Worm (Caenorhabditis elegans): ENCODE data around the gene B0244.6.

B0244.6 gene

ce11 chrIII:5730041-5730440, 7.8 kb upstream of the B0244.6 start:
- TF ChIP-seq unc-62 (GFP tag; optimal IDR thresholded peaks at IDR 0.05), result no peak
- no peak for TF ChIP-seq nhr-77 (tag; optimal IDR thresholded peaks at IDR 0.05)
- TF ChIP-seq lin-15B (tag; optimal IDR thresholded peaks at IDR 0.05), result no peak
- no peak for TF ChIP-seq ceh-28 (tag; optimal IDR thresholded peaks at IDR 0.05)
- no peak for TF ChIP-seq ama-1 (optimal IDR thresholded peaks at IDR 0.05)
- no peak for TF ChIP-seq ceh-9 (tag; optimal IDR thresholded peaks at IDR 0.05)
- TF ChIP-seq skn-1 (tag; optimal IDR thresholded peaks at IDR 0.05), result no peak
- no peak for TF ChIP-seq ztf-11 (tag; optimal IDR thresholded peaks at IDR 0.05)
- TF ChIP-seq lsy-12 (tag; optimal IDR thresholded peaks at IDR 0.05), result no peak
- TF ChIP-seq R02D3.7 (tag; optimal IDR thresholded peaks at IDR 0.05), result no peak
- no peak for TF ChIP-seq elt-1 (tag; optimal IDR thresholded peaks at IDR 0.05)
- TF ChIP-seq nhr-25 (tag; optimal IDR thresholded peaks at IDR 0.05), result no peak
- no peak for TF ChIP-seq hmg-11 (tag; optimal IDR thresholded peaks at IDR 0.05)
- TF ChIP-seq mdl-1 (tag; optimal IDR thresholded peaks at IDR 0.05), result no peak
- no peak for TF ChIP-seq egl-27 (tag; optimal IDR thresholded peaks at IDR 0.05)
- no peak for TF ChIP-seq nhr-43 (tag; optimal IDR thresholded peaks at IDR 0.05; ENCODE audit: poor library complexity, severe bottlenecking)
- TF ChIP-seq nhr-67 (tag; optimal IDR thresholded peaks at IDR 0.05), result no peak
- TF ChIP-seq ZK546.5 (tag; optimal IDR thresholded peaks at IDR 0.05), result no peak
- TF ChIP-seq nhr-237 (tag; optimal IDR thresholded peaks at IDR 0.05), result no peak

ce11 chrIII:5730980-5731636, 6.7 kb upstream of the B0244.6 start, which contains the start of the genes B0244.9 and B0244.7:
B0244.9 (minus strand) TSS chrIII:5731030.
B0244.7 (plus strand) TSS chrIII:5731501.
- TF ChIP-seq elt-2 (tag; optimal IDR thresholded peaks at IDR 0.05) (peak; percentile 55), nhr-43 (tag; optimal IDR thresholded peaks at IDR 0.05; ENCODE audit: poor library complexity, severe bottlenecking) (no peak)

- TF ChIP-seq nhr-237 (tag; optimal IDR thresholded peaks at IDR 0.05) (no peak), elt-2 (tag; optimal IDR thresholded peaks at IDR 0.05) (peak; percentile 26)
These were observed 4.9 kb upstream of the B0244.6 start, which contains the start of gene B0244.17 for ce11 chrIII:5732925-5733324. B0244.17 (plus strand) TSS chrIII:5733225.

ce11 chrIII:5734328-5734727, 3.5 kb upstream of the B0244.6 start:
- no peak for TF ChIP-seq lin-39 (tag; optimal IDR thresholded peaks at IDR 0.05)
- no peak for TF ChIP-seq aly-2 (tag; optimal IDR thresholded peaks at IDR 0.05)
- TF ChIP-seq ztf-11 (tag; optimal IDR thresholded peaks at IDR 0.05), result no peak

ce11 chrIII:5734905-5735304, 2.9 kb upstream of the B0244.6 start, which contains the start of gene B0244.10:
B0244.10 (plus strand) TSS chrIII:5735158.
- TF ChIP-seq elt-2 (tag; optimal IDR thresholded peaks at IDR 0.05) (peak; percentile 85), snpc-4 (tag; optimal IDR thresholded peaks at IDR 0.05) (no peak), ama-1 (optimal IDR thresholded peaks at IDR 0.05) (no peak), ceh-28 (tag; optimal IDR thresholded peaks at IDR 0.05) (peak; percentile 1), pqm-1 (tag; optimal IDR thresholded peaks at IDR 0.05) (peak; percentile 79), nhr-237 (tag; optimal IDR thresholded peaks at IDR 0.05) (no peak), mdl-1 (tag; optimal IDR thresholded peaks at IDR 0.05) (no peak), jun-1 (tag; optimal IDR thresholded peaks at IDR 0.05) (peak; percentile 4), hmg-11 (tag; optimal IDR thresholded peaks at IDR 0.05) (no peak), lin-39 (tag; optimal IDR thresholded peaks at IDR 0.05) (no peak), mml-1 (tag; optimal IDR thresholded peaks at IDR 0.05) (no peak)

- TF ChIP-seq nhr-23 (tag; optimal IDR thresholded peaks at IDR 0.05), result no peak
These were observed 2.9 kb downstream of the B0244.6 start, which contains the start of gene B0244.16 for ce11 chrIII:5740666-5741065. B0244.16 (plus strand) TSS chrIII:5740966.

ce11 chrIII:5743084-5743483, 5.3 kb downstream of the B0244.6 start, which contains the start of gene B0244.15:
B0244.15 (plus strand) TSS chrIII:5743384.
- TF ChIP-seq ceh-28 (tag; optimal IDR thresholded peaks at IDR 0.05), result no peak
- no peak for TF ChIP-seq sea-2 (GFP tag; optimal IDR thresholded peaks at IDR 0.05)
- no peak for TF ChIP-seq nhr-28 (tag; optimal IDR thresholded peaks at IDR 0.05)
- TF ChIP-seq nhr-12 (tag; optimal IDR thresholded peaks at IDR 0.05), result no peak
- no peak for TF ChIP-seq nhr-237 (tag; optimal IDR thresholded peaks at IDR 0.05)
